Worm (Caenorhabditis elegans) whole organism, late embryonic: ENCODE data around the gene F21D12.3.

Experiments
- C38D4.7 ChIP-seq: fragments of 200-800 bp; sonication (Bioruptor generic); optimal IDR thresholded peaks from 2 replicates; lab custom pipeline; 2018; ENCODE audit warnings: mild to moderate bottlenecking, missing genetic modification characterization, moderate library complexity, missing compliant biosample characterization
- F13H6.1 ChIP-seq: sonication (generic microtip); optimal IDR thresholded peaks from 2 replicates; lab custom pipeline; 2016; ENCODE audit warnings: missing genetic modification characterization, missing compliant biosample characterization
- K02D7.2 ChIP-seq: sonication (generic microtip); optimal IDR thresholded peaks from 2 replicates; lab custom pipeline; 2017; ENCODE audit warnings: mild to moderate bottlenecking, missing genetic modification characterization, missing compliant biosample characterization
- K09A11.1 ChIP-seq: sonication (generic microtip); optimal IDR thresholded peaks from 2 replicates; lab custom pipeline; 2017; ENCODE audit warnings: antibody characterized with exemption, mild to moderate bottlenecking, missing genetic modification characterization, missing compliant biosample characterization; ENCODE audit not compliant: insufficient read depth
- T23F11.4 ChIP-seq: fragments of 200-800 bp; sonication (Bioruptor generic); optimal IDR thresholded peaks from 2 replicates; lab custom pipeline; 2018; ENCODE audit warnings: mild to moderate bottlenecking, missing genetic modification characterization, missing compliant biosample characterization
- ahr-1 ChIP-seq: sonication (generic microtip); optimal IDR thresholded peaks from 2 replicates; lab custom pipeline; 2016; ENCODE audit warnings: missing genetic modification characterization, missing compliant biosample characterization
- ceh-14 ChIP-seq: sonication (generic microtip); optimal IDR thresholded peaks from 2 replicates; lab custom pipeline; 2016; ENCODE audit warnings: missing genotype, missing genetic modification characterization, missing compliant biosample characterization
- ceh-18 ChIP-seq: sonication (generic microtip); optimal IDR thresholded peaks from 2 replicates; lab custom pipeline; 2016; ENCODE audit warnings: missing genetic modification characterization, missing compliant biosample characterization
- ceh-2 ChIP-seq: sonication (generic microtip); optimal IDR thresholded peaks from 2 replicates; lab custom pipeline; 2016; ENCODE audit warnings: missing genotype, missing genetic modification characterization, missing compliant biosample characterization
- ceh-22 ChIP-seq: sonication (generic microtip); optimal IDR thresholded peaks from 2 replicates; lab custom pipeline; 2017; ENCODE audit warnings: missing biosample characterization, missing genetic modification characterization
- ceh-24 ChIP-seq: sonication (generic microtip); optimal IDR thresholded peaks from 2 replicates; lab custom pipeline; 2016; ENCODE audit warnings: mild to moderate bottlenecking, missing genetic modification characterization, missing compliant biosample characterization
- ceh-34 ChIP-seq: sonication (generic microtip); optimal IDR thresholded peaks from 2 replicates; lab custom pipeline; 2016; ENCODE audit warnings: mild to moderate bottlenecking, missing genetic modification characterization, missing compliant biosample characterization
- ceh-9 ChIP-seq: sonication (generic microtip); optimal IDR thresholded peaks from 2 replicates; lab custom pipeline; 2016; ENCODE audit warnings: mild to moderate bottlenecking, missing genetic modification characterization, inconsistent platforms, missing compliant biosample characterization
- dmd-4 ChIP-seq: sonication (generic microtip); optimal IDR thresholded peaks from 2 replicates; lab custom pipeline; 2016; ENCODE audit warnings: borderline replicate concordance, missing genetic modification characterization, missing compliant biosample characterization
- ets-4 ChIP-seq: sonication (generic microtip); optimal IDR thresholded peaks from 2 replicates; lab custom pipeline; 2016; ENCODE audit warnings: missing genetic modification characterization, missing compliant biosample characterization
- eyg-1 ChIP-seq: sonication (generic microtip); optimal IDR thresholded peaks from 2 replicates; lab custom pipeline; 2016; ENCODE audit warnings: missing genotype, missing genetic modification characterization, missing compliant biosample characterization
- hlh-30 ChIP-seq: sonication (generic microtip); optimal IDR thresholded peaks from 2 replicates; lab custom pipeline; 2017; ENCODE audit warnings: antibody characterized with exemption, missing genetic modification characterization, missing compliant biosample characterization; ENCODE audit not compliant: insufficient read depth
- hlh-6 ChIP-seq: sonication (generic microtip); optimal IDR thresholded peaks from 2 replicates; lab custom pipeline; 2016; ENCODE audit warnings: missing genotype, missing genetic modification characterization, missing compliant biosample characterization
- lim-6 ChIP-seq: sonication (generic microtip); optimal IDR thresholded peaks from 2 replicates; lab custom pipeline; 2016; ENCODE audit warnings: missing genetic modification characterization, missing compliant biosample characterization
- lin-11 ChIP-seq: fragments of 200-800 bp; sonication (Bioruptor generic); optimal IDR thresholded peaks from 2 replicates; lab custom pipeline; 2018; ENCODE audit warnings: mild to moderate bottlenecking, missing genetic modification characterization, missing compliant biosample characterization
- madf-2 ChIP-seq: sonication (generic microtip); optimal IDR thresholded peaks from 2 replicates; lab custom pipeline; 2017; ENCODE audit warnings: missing genetic modification characterization, missing compliant biosample characterization
- mec-3 ChIP-seq: sonication (generic microtip); optimal IDR thresholded peaks from 2 replicates; lab custom pipeline; 2016; ENCODE audit warnings: borderline replicate concordance, missing genetic modification characterization, missing compliant biosample characterization
- nhr-11 ChIP-seq: fragments of 150-350 bp; optimal IDR thresholded peaks from 2 replicates; lab custom pipeline; 2014; ENCODE audit warnings: missing biosample characterization, missing genetic modification characterization
- pax-1 ChIP-seq: fragments of 150-350 bp; optimal IDR thresholded peaks from 2 replicates; lab custom pipeline; 2014; ENCODE audit warnings: missing biosample characterization, missing genetic modification characterization
- pha-2 ChIP-seq: sonication (generic microtip); optimal IDR thresholded peaks from 2 replicates; lab custom pipeline; 2017; ENCODE audit warnings: mild to moderate bottlenecking, missing genetic modification characterization, missing compliant biosample characterization
- pha-4 ChIP-seq: fragments of 150-350 bp; optimal IDR thresholded peaks from 2 replicates; lab custom pipeline; 2018; ENCODE audit warnings: missing biosample characterization, missing genetic modification reagents, missing genetic modification characterization
- ref-2 ChIP-seq: sonication (generic microtip); optimal IDR thresholded peaks from 2 replicates; lab custom pipeline; 2016; ENCODE audit warnings: missing genetic modification characterization, missing compliant biosample characterization
- rnt-1 ChIP-seq: sonication (generic microtip); optimal IDR thresholded peaks from 2 replicates; lab custom pipeline; 2016; ENCODE audit warnings: missing genetic modification characterization, missing compliant biosample characterization
- sdc-2 ChIP-seq: sonication (generic microtip); optimal IDR thresholded peaks from 2 replicates; lab custom pipeline; 2016; ENCODE audit warnings: missing genotype, missing genetic modification characterization, missing compliant biosample characterization
- sox-2 ChIP-seq: fragments of 200-800 bp; sonication (Bioruptor generic); IDR thresholded peaks from 2 replicates; pipeline ENCODE4 v1.3.6; 2022; ENCODE audit warnings: missing genetic modification reagents, missing genetic modification characterization, missing compliant biosample characterization
- syd-9 ChIP-seq: sonication (generic microtip); optimal IDR thresholded peaks from 2 replicates; lab custom pipeline; 2016; ENCODE audit warnings: mild to moderate bottlenecking, missing genetic modification characterization, moderate library complexity, missing compliant biosample characterization
- tbx-7 ChIP-seq: sonication (generic microtip); optimal IDR thresholded peaks from 2 replicates; lab custom pipeline; 2016; ENCODE audit warnings: missing genotype, missing genetic modification characterization, missing compliant biosample characterization
- unc-42 ChIP-seq: sonication (generic microtip); optimal IDR thresholded peaks from 2 replicates; lab custom pipeline; 2016; ENCODE audit warnings: missing genotype, missing genetic modification characterization, missing compliant biosample characterization
- unc-55 ChIP-seq: sonication (generic microtip); optimal IDR thresholded peaks from 2 replicates; lab custom pipeline; 2017; ENCODE audit warnings: missing biosample characterization, missing genetic modification reagents, missing genetic modification characterization
- unc-86 ChIP-seq: sonication (generic microtip); optimal IDR thresholded peaks from 2 replicates; lab custom pipeline; 2016; ENCODE audit warnings: missing genetic modification characterization, missing compliant biosample characterization

F21D12.3 gene

ce11 chrII:7345858-7346257 lies 22.0 kb upstream of the F21D12.3 start:
- TF ChIP-seq unc-42 (tag; lab: Kevin White, UChicago) (no peak), hlh-30 (tag; lab: Kevin White, UChicago) (no peak), sox-2 (no peak), rnt-1 (no peak), madf-2 (tag; lab: Kevin White, UChicago) (no peak), ref-2 (tag; lab: Kevin White, UChicago) (no peak), ceh-9 (tag; lab: Kevin White, UChicago) (no peak), pha-4 (tag; lab: Kevin White, UChicago) (no peak), pha-2 (tag; lab: Kevin White, UChicago) (no peak)
- TF ChIP-seq, all 69 proteins: peak for 0

- TF ChIP-seq ceh-2 (tag; lab: Kevin White, UChicago): peak; percentile 33
- peak; percentile 23 for TF ChIP-seq ets-4 (tag; lab: Kevin White, UChicago)
- no peak for TF ChIP-seq ceh-22 (tag; lab: Kevin White, UChicago)
- TF ChIP-seq ceh-14 (tag; lab: Kevin White, UChicago): no peak
- TF ChIP-seq pha-2 (tag; lab: Kevin White, UChicago): peak; percentile 12
- no peak for TF ChIP-seq lim-6
- TF ChIP-seq unc-86 (tag; lab: Kevin White, UChicago): no peak
- TF ChIP-seq ceh-9 (tag; lab: Kevin White, UChicago): no peak
- TF ChIP-seq ceh-34 (tag; lab: Kevin White, UChicago): peak; percentile 26
- TF ChIP-seq ahr-1 (tag; lab: Kevin White, UChicago): no peak
- TF ChIP-seq lin-11 (tag; lab: Kevin White, UChicago): no peak
- no peak for TF ChIP-seq syd-9 (tag; lab: Kevin White, UChicago)
Observed at ce11 chrII:7343668-7344067, 19.8 kb upstream of the F21D12.3 start.

- TF ChIP-seq tbx-7 (tag; lab: Kevin White, UChicago) (no peak), ceh-24 (no peak), K02D7.2 (tag; lab: Kevin White, UChicago) (no peak), dmd-4 (tag; lab: Kevin White, UChicago) (no peak), ceh-9 (tag; lab: Kevin White, UChicago) (no peak), ceh-18 (tag; lab: Kevin White, UChicago) (no peak), nhr-11 (tag; lab: Kevin White, UChicago) (no peak), F13H6.1 (no peak), unc-86 (tag; lab: Kevin White, UChicago) (no peak), rnt-1 (no peak), unc-42 (tag; lab: Kevin White, UChicago) (no peak), sox-2 (no peak), unc-55 (GFP tag; lab: Kevin White, UChicago) (no peak), K09A11.1 (no peak), mec-3 (tag; lab: Kevin White, UChicago) (no peak), pax-1 (tag; lab: Kevin White, UChicago) (no peak), C38D4.7 (GFP tag; lab: Kevin White, UChicago) (no peak), eyg-1 (no peak)
Observed at ce11 chrII:7342884-7343283, 19.1 kb upstream of the F21D12.3 start.

- TF ChIP-seq C38D4.7 (GFP tag; lab: Kevin White, UChicago): no peak
- no peak for TF ChIP-seq sox-2
- no peak for TF ChIP-seq sdc-2
- TF ChIP-seq lin-11 (tag; lab: Kevin White, UChicago): no peak
- TF ChIP-seq unc-86 (tag; lab: Kevin White, UChicago): no peak
- TF ChIP-seq hlh-6: no peak
- TF ChIP-seq unc-42 (tag; lab: Kevin White, UChicago): no peak
- no peak for TF ChIP-seq dmd-4 (tag; lab: Kevin White, UChicago)
- no peak for TF ChIP-seq T23F11.4
- TF ChIP-seq ref-2 (tag; lab: Kevin White, UChicago): no peak
Observed at ce11 chrII:7341572-7342303, 17.9 kb upstream of the F21D12.3 start.
